Worm (Caenorhabditis elegans): Measurements from ENCODE around the gene C12D8.21.

- TF ChIP-seq unc-130 (GFP tag; optimal IDR thresholded peaks at IDR 0.05): no peak
- TF ChIP-seq hlh-12 (tag; optimal IDR thresholded peaks at IDR 0.05): no peak
- no peak for TF ChIP-seq K11D2.4 (GFP tag; IDR thresholded peaks at IDR 0.05)
- TF ChIP-seq ama-1 (optimal IDR thresholded peaks at IDR 0.05): no peak
- TF ChIP-seq ama-1 (GFP tag; optimal IDR thresholded peaks at IDR 0.05): no peak
- no peak for TF ChIP-seq him-1 (tag; optimal IDR thresholded peaks at IDR 0.05)
- TF ChIP-seq cebp-2 (GFP tag; IDR thresholded peaks at IDR 0.05): no peak
- no peak for TF ChIP-seq nhr-80 (tag; optimal IDR thresholded peaks at IDR 0.05)
- no peak for TF ChIP-seq snpc-4 (GFP tag; optimal IDR thresholded peaks at IDR 0.05)
- TF ChIP-seq snpc-4 (tag; optimal IDR thresholded peaks at IDR 0.05): no peak
- no peak for TF ChIP-seq F10E7.11 (tag; optimal IDR thresholded peaks at IDR 0.05)
These were observed 44.9 kb upstream of the C12D8.21 start for ce11 chrV:10285853-10286252.

Measured in whole organism, young adult.